Fruit fly (Drosophila melanogaster) whole organism, embryonic: ENCODE measurements around the gene CG7294.

Source experiments
- Atf6 ChIP-seq: fragments of 200-800 bp; sonication (Bioruptor generic); IDR thresholded peaks from 2 replicates; pipeline ENCODE4 v1.3.6; 2022; ENCODE audit warnings: missing biosample characterization, missing genetic modification characterization
- B-H2 ChIP-seq: fragments of 200-800 bp; sonication (Bioruptor generic); optimal IDR thresholded peaks from 2 replicates; lab custom pipeline; 2018; ENCODE audit warnings: missing biosample characterization, mild to moderate bottlenecking, missing genetic modification characterization
- CG10366 ChIP-seq: fragments of 200-800 bp; sonication (Bioruptor generic); IDR thresholded peaks from 2 replicates; pipeline ENCODE4 v1.3.6; 2022; ENCODE audit warnings: missing biosample characterization, missing genetic modification characterization
- CG10565 ChIP-seq: fragments of 200-800 bp; sonication (Bioruptor generic); optimal IDR thresholded peaks from 3 replicates; lab custom pipeline; 2016; ENCODE audit warnings: missing biosample characterization, mild to moderate bottlenecking, missing genetic modification characterization
- CG11398 ChIP-seq: fragments of 200-800 bp; sonication (Bioruptor generic); optimal IDR thresholded peaks from 2 replicates; lab custom pipeline; 2016; ENCODE audit warnings: missing biosample characterization, missing genetic modification characterization
- CG12769 ChIP-seq: fragments of 200-800 bp; sonication (Bioruptor generic); optimal IDR thresholded peaks from 2 replicates; lab custom pipeline; 2019; ENCODE audit warnings: missing biosample characterization, mild to moderate bottlenecking, missing genetic modification characterization, moderate library complexity
- CG13624 ChIP-seq: fragments of 200-800 bp; sonication (Bioruptor generic); optimal IDR thresholded peaks from 2 replicates; lab custom pipeline; 2016; ENCODE audit warnings: missing biosample characterization, missing genetic modification characterization
- CG16779 ChIP-seq: fragments of 200-800 bp; sonication (Bioruptor generic); IDR thresholded peaks from 2 replicates; pipeline ENCODE4 v1.3.6; 2022; ENCODE audit warnings: missing biosample characterization, missing genetic modification characterization
- CG16863 ChIP-seq: fragments of 200-800 bp; sonication (Bioruptor generic); optimal IDR thresholded peaks from 3 replicates; lab custom pipeline; 2016; ENCODE audit warnings: missing biosample characterization, missing genetic modification characterization
- CG18262 ChIP-seq: fragments of 200-800 bp; optimal IDR thresholded peaks from 3 replicates; lab custom pipeline; 2019; ENCODE audit warnings: missing biosample characterization, mild to moderate bottlenecking, missing genetic modification characterization, moderate library complexity
- CG3065 ChIP-seq: fragments of 200-800 bp; sonication (Bioruptor generic); optimal IDR thresholded peaks from 2 replicates; lab custom pipeline; 2016; ENCODE audit warnings: missing biosample characterization, missing genetic modification characterization
- CG31388 ChIP-seq: fragments of 200-800 bp; sonication (Bioruptor generic); optimal IDR thresholded peaks from 2 replicates; lab custom pipeline; 2016; ENCODE audit warnings: missing biosample characterization, missing genetic modification characterization
- CG32767 ChIP-seq: fragments of 200-800 bp; sonication (Bioruptor generic); IDR thresholded peaks from 2 replicates; pipeline ENCODE4 v1.3.6; 2022; ENCODE audit warnings: missing biosample characterization, missing genetic modification characterization
- CG4360 ChIP-seq: fragments of 200-800 bp; sonication (Bioruptor generic); IDR thresholded peaks from 2 replicates; pipeline ENCODE4 v1.3.6; 2022; ENCODE audit warnings: missing biosample characterization, missing genetic modification characterization
- CG4707 ChIP-seq: fragments of 200-800 bp; sonication (Bioruptor generic); optimal IDR thresholded peaks from 2 replicates; lab custom pipeline; 2018; ENCODE audit warnings: missing biosample characterization, mild to moderate bottlenecking, missing genetic modification characterization, moderate library complexity
- CG6689 ChIP-seq: fragments of 200-800 bp; sonication (Bioruptor generic); IDR thresholded peaks from 2 replicates; pipeline ENCODE4 v1.3.6; 2022; ENCODE audit warnings: missing biosample characterization, missing genetic modification characterization
- CG7839 ChIP-seq: fragments of 200-800 bp; sonication (Bioruptor generic); optimal IDR thresholded peaks from 3 replicates; lab custom pipeline; 2018; ENCODE audit warnings: missing biosample characterization, mild to moderate bottlenecking, missing genetic modification characterization, moderate library complexity
- CG8089 ChIP-seq: fragments of 200-800 bp; sonication (Bioruptor generic); optimal IDR thresholded peaks from 3 replicates; lab custom pipeline; 2016; ENCODE audit warnings: missing biosample characterization, missing genetic modification characterization
- CG8765 ChIP-seq: fragments of 200-800 bp; sonication (Bioruptor generic); IDR thresholded peaks from 2 replicates; pipeline ENCODE4 v1.3.6; 2022; ENCODE audit warnings: missing biosample characterization, missing genetic modification characterization
- CG8924 ChIP-seq: fragments of 200-800 bp; optimal IDR thresholded peaks from 3 replicates; lab custom pipeline; 2019; ENCODE audit warnings: missing biosample characterization, mild to moderate bottlenecking, missing genetic modification characterization, moderate library complexity
- CG9817 ChIP-seq: fragments of 200-800 bp; sonication (Bioruptor generic); optimal IDR thresholded peaks from 2 replicates; lab custom pipeline; 2018; ENCODE audit warnings: missing biosample characterization, mild to moderate bottlenecking, missing genetic modification characterization, moderate library complexity
- Doc3 ChIP-seq: fragments of 200-800 bp; sonication (Bioruptor generic); IDR thresholded peaks from 3 replicates; pipeline ENCODE4 v1.3.6; 2022; ENCODE audit warnings: missing biosample characterization, missing genetic modification characterization; ENCODE audit not compliant: partially characterized antibody
- Elba2 ChIP-seq: fragments of 200-800 bp; sonication (Bioruptor generic); optimal IDR thresholded peaks from 3 replicates; lab custom pipeline; 2016; ENCODE audit warnings: missing biosample characterization, missing genetic modification characterization
- H15 ChIP-seq: fragments of 200-800 bp; sonication (Bioruptor generic); IDR thresholded peaks from 3 replicates; pipeline ENCODE4 v1.3.6; 2022; ENCODE audit warnings: missing biosample characterization, missing genetic modification characterization
- HLHmδ ChIP-seq: fragments of 200-800 bp; sonication (Bioruptor generic); optimal IDR thresholded peaks from 2 replicates; lab custom pipeline; 2018; ENCODE audit warnings: missing biosample characterization, mild to moderate bottlenecking, missing genetic modification characterization, moderate library complexity
- Hsf ChIP-seq: fragments of 200-800 bp; sonication (Bioruptor generic); optimal IDR thresholded peaks from 3 replicates; lab custom pipeline; 2016; ENCODE audit warnings: missing biosample characterization, missing genetic modification characterization
- Lpt ChIP-seq: fragments of >200 bp; optimal IDR thresholded peaks from 2 replicates; lab custom pipeline; 2018; ENCODE audit warnings: missing biosample characterization, missing genetic modification characterization
- Max ChIP-seq: fragments of 200-800 bp; sonication (Bioruptor generic); optimal IDR thresholded peaks from 2 replicates; lab custom pipeline; 2016; ENCODE audit warnings: missing biosample characterization, mild to moderate bottlenecking, missing genetic modification characterization
- Rfx ChIP-seq: fragments of 200-800 bp; sonication (Bioruptor generic); IDR thresholded peaks from 2 replicates; pipeline ENCODE4 v1.3.6; 2022; ENCODE audit warnings: missing biosample characterization, missing genetic modification characterization
- Six4 ChIP-seq: fragments of 200-800 bp; sonication (Bioruptor generic); optimal IDR thresholded peaks from 2 replicates; lab custom pipeline; 2016; ENCODE audit warnings: missing biosample characterization, missing genetic modification characterization
- Ssrp ChIP-seq: fragments of 200-800 bp; sonication (Bioruptor generic); optimal IDR thresholded peaks from 2 replicates; lab custom pipeline; 2018; ENCODE audit warnings: missing biosample characterization, mild to moderate bottlenecking, missing genetic modification characterization, moderate library complexity
- ato ChIP-seq: fragments of 200-800 bp; sonication (Bioruptor generic); IDR thresholded peaks from 2 replicates; pipeline ENCODE4 v1.3.6; 2022; ENCODE audit warnings: missing biosample characterization, missing genetic modification characterization; ENCODE audit not compliant: partially characterized antibody
- crol ChIP-seq: fragments of 200-800 bp; sonication (Bioruptor generic); IDR thresholded peaks from 2 replicates; pipeline ENCODE4 v1.3.6; 2022; ENCODE audit warnings: missing biosample characterization, missing genetic modification characterization
- crp ChIP-seq, 2 experiments: fragments of 200-800 bp; sonication (Bioruptor generic); optimal IDR thresholded peaks; 2 replicates in 1 of 2; 3 replicates in 1 of 2; lab custom pipeline; 2017; ENCODE audit warnings: missing biosample characterization in 2 of 2, missing genetic modification characterization in 2 of 2, mild to moderate bottlenecking in 1 of 2, moderate library complexity in 1 of 2
- dm ChIP-seq: fragments of 200-800 bp; sonication (Bioruptor generic); optimal IDR thresholded peaks from 3 replicates; lab custom pipeline; 2016; ENCODE audit warnings: missing biosample characterization, missing genetic modification characterization
- gt ChIP-seq: fragments of 200-800 bp; sonication (Bioruptor generic); IDR thresholded peaks from 2 replicates; pipeline ENCODE4 v1.3.6; 2022; ENCODE audit warnings: missing biosample characterization, missing genetic modification characterization
- her ChIP-seq: fragments of 200-800 bp; sonication (Bioruptor generic); optimal IDR thresholded peaks from 2 replicates; lab custom pipeline; 2016; ENCODE audit warnings: missing biosample characterization, missing genetic modification characterization
- kni ChIP-seq: fragments of 200-800 bp; sonication (Bioruptor generic); optimal IDR thresholded peaks from 3 replicates; lab custom pipeline; 2017; ENCODE audit warnings: mild to moderate bottlenecking, missing biosample characterization, missing genetic modification reagents, missing genetic modification characterization
- pfk ChIP-seq: fragments of 200-800 bp; sonication (Bioruptor generic); optimal IDR thresholded peaks from 2 replicates; lab custom pipeline; 2018; ENCODE audit warnings: missing biosample characterization, mild to moderate bottlenecking, missing genetic modification characterization, moderate library complexity
- prd ChIP-seq, 3 experiments: fragments of >200 bp in 2 of 3; fragments of 200-800 bp in 1 of 3; sonication (Bioruptor generic) in 1 of 3; optimal IDR thresholded peaks in 2 of 3; IDR thresholded peaks in 1 of 3; 2 replicates in 2 of 3; 3 replicates in 1 of 3; pipeline versions ENCODE4 v1.3.6 to Lab custom; 2017 to 2022; ENCODE audit warnings: missing biosample characterization in 1 of 3, missing genetic modification characterization in 1 of 3
- scrt ChIP-seq: fragments of 200-800 bp; sonication (Bioruptor generic); optimal IDR thresholded peaks from 2 replicates; lab custom pipeline; 2018; ENCODE audit warnings: missing biosample characterization, mild to moderate bottlenecking, missing genetic modification characterization, moderate library complexity
- sd ChIP-seq: fragments of 200-800 bp; sonication (Bioruptor generic); optimal IDR thresholded peaks from 3 replicates; lab custom pipeline; 2018; ENCODE audit warnings: missing biosample characterization, mild to moderate bottlenecking, missing genetic modification characterization, moderate library complexity
- sens ChIP-seq: fragments of 200-800 bp; sonication (Bioruptor generic); peaks from one replicate; lab custom pipeline; 2016; ENCODE audit warnings: missing biosample characterization, missing genetic modification characterization
- sima ChIP-seq: fragments of 200-800 bp; sonication (Bioruptor generic); optimal IDR thresholded peaks from 2 replicates; lab custom pipeline; 2016; ENCODE audit warnings: missing biosample characterization, missing genetic modification characterization
- stwl ChIP-seq: fragments of 200-800 bp; sonication (Bioruptor generic); optimal IDR thresholded peaks from 3 replicates; lab custom pipeline; 2018; ENCODE audit warnings: missing biosample characterization, mild to moderate bottlenecking, missing genetic modification characterization, moderate library complexity
- tna ChIP-seq: fragments of 200-800 bp; sonication (Bioruptor generic); IDR thresholded peaks from 2 replicates; pipeline ENCODE4 v1.3.6; 2022; ENCODE audit warnings: missing biosample characterization, missing genetic modification characterization; ENCODE audit not compliant: partially characterized antibody
- unpg ChIP-seq: fragments of 200-800 bp; sonication (Bioruptor generic); optimal IDR thresholded peaks from 3 replicates; lab custom pipeline; 2018; ENCODE audit warnings: missing biosample characterization, mild to moderate bottlenecking, missing genetic modification characterization, moderate library complexity
- zfh1 ChIP-seq: fragments of 200-800 bp; sonication (Bioruptor generic); IDR thresholded peaks from 3 replicates; pipeline ENCODE4 v1.3.6; 2022; ENCODE audit warnings: missing biosample characterization, missing genetic modification characterization

Gene CG7294

DNA sequence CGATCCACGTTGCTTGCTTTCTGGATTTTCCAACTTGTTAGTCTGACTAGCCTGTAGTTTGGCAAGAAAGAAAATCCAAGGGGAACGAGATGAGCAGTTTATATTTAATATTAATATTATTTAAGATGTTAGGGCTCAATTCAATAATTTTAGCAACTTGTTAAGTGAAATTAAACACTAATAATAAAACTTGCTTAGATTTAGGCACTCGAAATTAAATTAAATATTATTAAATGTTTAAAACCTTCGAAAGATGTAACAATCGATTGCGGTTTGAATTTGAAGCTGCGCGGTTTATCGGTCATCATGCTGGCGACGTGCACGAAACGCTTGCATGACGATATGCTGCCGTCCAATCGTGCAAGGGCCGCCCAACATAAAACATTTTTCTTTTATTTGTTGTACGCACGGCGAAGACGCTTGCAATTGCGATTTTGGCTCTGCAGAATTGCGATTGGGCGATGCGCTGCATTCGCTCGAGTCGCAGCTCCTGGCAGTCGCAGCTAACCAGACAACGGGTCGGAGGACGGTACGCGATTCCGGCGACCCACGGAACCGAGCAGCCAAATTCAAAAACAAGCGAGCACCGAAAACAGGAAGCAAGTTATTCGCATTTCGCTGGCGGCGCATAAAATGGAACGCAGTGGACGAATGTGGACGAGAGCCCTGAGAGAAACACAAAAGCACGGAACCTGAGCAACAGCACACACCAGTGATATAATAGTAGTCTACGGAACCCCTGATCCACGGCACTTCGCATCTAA is 48.1 kb upstream of the CG7294 start, which contains the start of the genes Vha16-5 and CG12299 (continued):
- TF ChIP-seq CG4707 (GFP tag; lab: Kevin White, UChicago) (no peak), CG11398 (GFP tag; lab: Kevin White, UChicago) (peak; percentile 79), CG13624 (GFP tag; lab: Kevin White, UChicago) (peak; percentile 77), CG6689 (peak; percentile 78), Atf6 (GFP tag; lab: Robert Waterston, UW) (peak; percentile 88), zfh1 (GFP tag; lab: Robert Waterston, UW) (peak; percentile 94), sima (no peak), Max (GFP tag; lab: Kevin White, UChicago) (peak; percentile 74), CG31388 (GFP tag; lab: Kevin White, UChicago) (peak; percentile 68), dm (GFP tag; lab: Kevin White, UChicago) (peak; percentile 79), CG10565 (GFP tag; lab: Kevin White, UChicago) (no peak), Lpt (GFP tag; lab: Kevin White, UChicago) (no peak), CG8765 (peak; percentile 88; the same call in 1 of the 2 replicates), Rfx (GFP tag; lab: Robert Waterston, UW) (peak; percentile 96), Hsf (peak; percentile 92), tna (GFP tag; lab: Robert Waterston, UW) (peak; percentile 84), B-H2 (GFP tag; lab: Kevin White, UChicago) (no peak), CG8924 (tag; lab: Kevin White, UChicago) (peak; percentile 82), crp (GFP tag; optimal IDR thresholded peaks at IDR 0.05; lab: Kevin White, UChicago) (peak in 1 of 2 experiments; percentile 57), gt (GFP tag; lab: Robert Waterston, UW) (peak; percentile 69), pfk (GFP tag; lab: Kevin White, UChicago) (no peak), Elba2 (GFP tag; lab: Kevin White, UChicago) (peak; percentile 55), CG8089 (GFP tag; lab: Kevin White, UChicago) (peak; percentile 81), CG16779 (GFP tag; lab: Robert Waterston, UW) (peak; percentile 86), ato (GFP tag; lab: Robert Waterston, UW) (peak; percentile 92), HLHmδ (no peak), kni (GFP tag; lab: Kevin White, UChicago) (no peak), CG32767 (peak; percentile 67), stwl (tag; lab: Kevin White, UChicago) (peak; percentile 54), CG3065 (GFP tag; lab: Kevin White, UChicago) (peak; percentile 52), Six4 (GFP tag; lab: Kevin White, UChicago) (peak; percentile 77), scrt (GFP tag; lab: Kevin White, UChicago) (no peak), CG16863 (GFP tag; lab: Kevin White, UChicago) (peak; percentile 83), prd (optimal IDR thresholded peaks at IDR 0.05; lab: Kevin White, UChicago) (no peak), prd (GFP tag; IDR thresholded peaks at IDR 0.05; lab: Robert Waterston, UW) (peak; percentile 95), unpg (peak; percentile 78), sens (GFP tag; lab: Kevin White, UChicago) (peak; percentile 96), sd (no peak), Doc3 (peak; percentile 47; the same call in 1 of the 3 replicates), her (GFP tag; lab: Kevin White, UChicago) (peak; percentile 87), CG7839 (no peak), CG10366 (GFP tag; lab: Robert Waterston, UW) (peak; percentile 95), CG9817 (tag; lab: Kevin White, UChicago) (peak; percentile 72), CG18262 (tag; lab: Kevin White, UChicago) (peak; percentile 63), crol (0 out of 2 replicates have a peak, but pooled peaks have one; percentile 12), Ssrp (tag; lab: Kevin White, UChicago) (peak; percentile 80), CG12769 (tag; lab: Kevin White, UChicago) (no peak), H15 (peak; percentile 96), CG4360 (GFP tag; lab: Robert Waterston, UW) (peak; percentile 59; the same call in 1 of the 2 replicates)
